Fruit fly (Drosophila melanogaster): ENCODE measurements around the gene Kaz.

DNA sequence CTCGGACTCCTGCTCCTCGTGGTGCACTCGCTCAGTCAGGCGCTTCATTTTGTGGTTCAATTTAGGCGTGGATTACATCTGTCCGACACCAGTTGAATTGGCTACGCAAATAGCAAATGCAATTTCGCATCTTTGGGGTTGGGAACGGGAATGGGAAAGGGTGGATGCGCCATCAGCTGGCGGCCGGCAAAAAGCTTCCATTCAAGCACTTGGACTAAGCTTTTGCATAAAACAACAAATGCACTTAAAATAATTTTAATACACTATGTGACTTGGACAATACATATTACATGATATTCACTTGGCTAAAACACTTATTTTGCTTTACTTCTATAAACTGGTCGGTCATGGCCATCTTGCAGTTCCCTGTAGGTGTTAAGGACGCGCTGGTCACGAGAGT, 26.4 kb upstream of the Kaz start, which contains the start of gene HDAC11:
- TF ChIP-seq fd102C (GFP tag; optimal IDR thresholded peaks at IDR 0.05): no peak
- TF ChIP-seq Kr (GFP tag; optimal IDR thresholded peaks at IDR 0.05): no peak

Data from whole organism, embryonic.